Worm (Caenorhabditis elegans) whole organism, L2 larva: ENCODE results near the gene inx-18.

Experiments
- C34F6.9 ChIP-seq: fragments of 150-350 bp; optimal IDR thresholded peaks from 2 replicates; lab custom pipeline; 2014; ENCODE audit warnings: missing biosample characterization, missing genetic modification characterization
- F13H6.1 ChIP-seq: sonication (generic microtip); optimal IDR thresholded peaks from 2 replicates; lab custom pipeline; 2016; ENCODE audit warnings: missing genetic modification characterization, missing compliant biosample characterization
- R02D3.7 ChIP-seq: fragments of 150-350 bp; optimal IDR thresholded peaks from 2 replicates; lab custom pipeline; 2014; ENCODE audit warnings: missing biosample characterization, missing genetic modification characterization
- ZK546.5 ChIP-seq: sonication (generic microtip); optimal IDR thresholded peaks from 2 replicates; lab custom pipeline; 2017; ENCODE audit warnings: missing biosample characterization, missing genetic modification characterization
- alr-1 ChIP-seq: fragments of 150-350 bp; optimal IDR thresholded peaks from 2 replicates; lab custom pipeline; 2014; ENCODE audit warnings: missing biosample characterization, missing genetic modification characterization
- ama-1 ChIP-seq: fragments of 150-350 bp; optimal IDR thresholded peaks from 2 replicates; lab custom pipeline; 2018; ENCODE audit warnings: inconsistent platforms
- blmp-1 ChIP-seq: sonication (generic microtip); optimal IDR thresholded peaks from 2 replicates; lab custom pipeline; 2017; ENCODE audit warnings: missing genetic modification characterization, mild to moderate bottlenecking, missing compliant biosample characterization, antibody characterized with exemption, moderate library complexity; ENCODE audit not compliant: insufficient read depth
- ceh-16 ChIP-seq: fragments of 150-350 bp; optimal IDR thresholded peaks from 2 replicates; lab custom pipeline; 2014; ENCODE audit warnings: missing biosample characterization, missing genetic modification characterization
- ceh-82 ChIP-seq: fragments of 150-350 bp; optimal IDR thresholded peaks from 2 replicates; lab custom pipeline; 2014; ENCODE audit warnings: missing biosample characterization, missing genetic modification characterization
- dmd-4 ChIP-seq: sonication (generic microtip); optimal IDR thresholded peaks from 2 replicates; lab custom pipeline; 2017; ENCODE audit warnings: missing biosample characterization, missing genetic modification characterization
- egl-27 ChIP-seq: sonication (generic microtip); optimal IDR thresholded peaks from 3 replicates; lab custom pipeline; 2017; ENCODE audit warnings: missing biosample characterization, missing genetic modification reagents, missing genetic modification characterization
- elt-1 ChIP-seq: fragments of 150-350 bp; optimal IDR thresholded peaks from 2 replicates; lab custom pipeline; 2014; ENCODE audit warnings: missing biosample characterization, missing genetic modification characterization
- gmeb-1 ChIP-seq: fragments of 150-350 bp; optimal IDR thresholded peaks from 2 replicates; lab custom pipeline; 2014; ENCODE audit warnings: missing biosample characterization, missing genetic modification characterization
- lin-13 ChIP-seq: fragments of 150-350 bp; optimal IDR thresholded peaks from 2 replicates; lab custom pipeline; 2014; ENCODE audit warnings: missing biosample characterization, missing genetic modification reagents, missing genetic modification characterization
- lin-39 ChIP-seq: fragments of 150-350 bp; optimal IDR thresholded peaks from 2 replicates; lab custom pipeline; 2014; ENCODE audit warnings: missing biosample characterization, missing genetic modification reagents, missing genetic modification characterization
- mab-5 ChIP-seq: fragments of 150-350 bp; optimal IDR thresholded peaks from 2 replicates; lab custom pipeline; 2014; ENCODE audit warnings: missing biosample characterization, missing genetic modification characterization
- mbf-1 ChIP-seq: sonication (generic microtip); optimal IDR thresholded peaks from 2 replicates; lab custom pipeline; 2017; ENCODE audit warnings: missing biosample characterization, missing genetic modification characterization
- mdl-1 ChIP-seq, 2 experiments: fragments of 150-350 bp in 1 of 2; sonication (generic microtip) in 1 of 2; optimal IDR thresholded peaks; 2 replicates each; lab custom pipeline; 2017; ENCODE audit warnings: missing biosample characterization in 2 of 2, missing genetic modification characterization in 2 of 2
- nhr-10 ChIP-seq: sonication (generic microtip); optimal IDR thresholded peaks from 2 replicates; lab custom pipeline; 2017; ENCODE audit warnings: missing biosample characterization, missing genetic modification characterization
- nhr-11 ChIP-seq: fragments of 150-350 bp; optimal IDR thresholded peaks from 2 replicates; lab custom pipeline; 2014; ENCODE audit warnings: missing biosample characterization, missing genetic modification characterization
- nhr-12 ChIP-seq: fragments of 150-350 bp; optimal IDR thresholded peaks from 2 replicates; lab custom pipeline; 2014; ENCODE audit warnings: missing biosample characterization, missing genetic modification characterization
- nhr-129 ChIP-seq: fragments of 150-350 bp; optimal IDR thresholded peaks from 2 replicates; lab custom pipeline; 2014; ENCODE audit warnings: missing biosample characterization, missing genetic modification characterization
- nhr-21 ChIP-seq: fragments of 150-350 bp; optimal IDR thresholded peaks from 2 replicates; lab custom pipeline; 2014; ENCODE audit warnings: missing biosample characterization, missing genetic modification characterization
- nhr-23 ChIP-seq: fragments of 150-350 bp; optimal IDR thresholded peaks from 2 replicates; lab custom pipeline; 2014; ENCODE audit warnings: missing biosample characterization, missing genetic modification reagents, missing genetic modification characterization
- nhr-237 ChIP-seq: fragments of 150-350 bp; optimal IDR thresholded peaks from 2 replicates; lab custom pipeline; 2014; ENCODE audit warnings: missing biosample characterization, missing genetic modification characterization
- nhr-25 ChIP-seq: fragments of 150-350 bp; sonication (generic microtip); optimal IDR thresholded peaks from 3 replicates; lab custom pipeline; 2014; ENCODE audit warnings: missing biosample characterization, missing genetic modification characterization
- nhr-6 ChIP-seq: fragments of 150-350 bp; optimal IDR thresholded peaks from 2 replicates; lab custom pipeline; 2014; ENCODE audit warnings: missing biosample characterization, missing genetic modification characterization
- nhr-77 ChIP-seq: fragments of 150-350 bp; optimal IDR thresholded peaks from 2 replicates; lab custom pipeline; 2014; ENCODE audit warnings: missing biosample characterization, missing genetic modification characterization
- sem-4 ChIP-seq: fragments of 150-350 bp; optimal IDR thresholded peaks from 2 replicates; lab custom pipeline; 2014; ENCODE audit warnings: missing biosample characterization, missing genetic modification reagents, missing genetic modification characterization
- skn-1 ChIP-seq: sonication (generic microtip); optimal IDR thresholded peaks from 2 replicates; lab custom pipeline; 2017; ENCODE audit warnings: missing biosample characterization, missing genetic modification characterization
- sma-3 ChIP-seq: sonication (generic microtip); optimal IDR thresholded peaks from 2 replicates; lab custom pipeline; 2016; ENCODE audit warnings: missing genetic modification reagents, missing genetic modification characterization, missing compliant biosample characterization
- snpc-4 ChIP-seq: fragments of 150-350 bp; optimal IDR thresholded peaks from 2 replicates; lab custom pipeline; 2014; ENCODE audit warnings: missing biosample characterization, missing genetic modification characterization
- unc-55 ChIP-seq: fragments of 150-350 bp; sonication (generic microtip); optimal IDR thresholded peaks from 3 replicates; lab custom pipeline; 2014; ENCODE audit warnings: missing biosample characterization, missing genetic modification reagents, missing genetic modification characterization
- unc-62 ChIP-seq: fragments of 150-350 bp; optimal IDR thresholded peaks from 2 replicates; lab custom pipeline; 2014; ENCODE audit warnings: missing biosample characterization, missing genetic modification reagents, missing genetic modification characterization
- zag-1 ChIP-seq: fragments of 150-350 bp; optimal IDR thresholded peaks from 2 replicates; lab custom pipeline; 2014; ENCODE audit warnings: missing biosample characterization, missing genetic modification characterization
- ztf-1 ChIP-seq: fragments of 200-800 bp; sonication (Bioruptor generic); conservative IDR thresholded peaks from 2 replicates; pipeline ENCODE4 v1.3.6; 2022; ENCODE audit warnings: missing genetic modification characterization, missing compliant biosample characterization
- ztf-11 ChIP-seq: sonication (generic microtip); optimal IDR thresholded peaks from 2 replicates; lab custom pipeline; 2017; ENCODE audit warnings: missing biosample characterization, missing genetic modification characterization

inx-18 gene

DNA sequence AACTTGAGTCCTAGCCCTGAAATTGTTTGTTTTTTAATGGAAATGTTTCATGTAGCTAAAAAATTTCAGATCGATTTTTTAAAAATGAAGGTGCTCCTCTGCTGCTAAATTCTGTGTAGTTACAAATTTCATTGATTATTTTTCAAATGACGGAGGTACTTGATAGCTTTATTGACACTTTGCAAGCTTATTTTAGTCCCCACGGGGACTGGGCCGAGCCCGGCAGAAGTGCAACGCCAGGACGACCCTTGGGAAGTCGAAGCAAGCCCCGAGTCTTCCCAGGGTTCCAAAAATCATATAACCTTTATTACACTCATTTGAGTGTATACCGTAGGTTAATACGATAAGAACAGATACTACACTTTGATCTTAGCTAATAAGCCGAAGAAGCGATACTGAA, 17.7 kb downstream of the inx-18 start:
- no peak for TF ChIP-seq dmd-4
- no peak for TF ChIP-seq nhr-10 (tag; lab: Kevin White, UChicago)
- no peak for TF ChIP-seq sem-4 (tag; lab: Kevin White, UChicago)
- no peak for TF ChIP-seq lin-13 (GFP tag; lab: Kevin White, UChicago)
- no peak for TF ChIP-seq F13H6.1
- no peak for TF ChIP-seq nhr-25 (tag; lab: Kevin White, UChicago)
- no peak for TF ChIP-seq nhr-23 (tag; lab: Kevin White, UChicago)
- TF ChIP-seq R02D3.7 (tag; lab: Kevin White, UChicago), result no peak
- no peak for TF ChIP-seq mbf-1 (tag; lab: Kevin White, UChicago)
- no peak for TF ChIP-seq unc-62 (GFP tag; lab: Kevin White, UChicago)
- no peak for TF ChIP-seq mdl-1 (tag; optimal IDR thresholded peaks at IDR 0.05; lab: Kevin White, UChicago)
- no peak for TF ChIP-seq unc-55 (GFP tag; lab: Kevin White, UChicago)
- no peak for TF ChIP-seq egl-27 (tag; lab: Kevin White, UChicago)
- no peak for TF ChIP-seq ama-1
- TF ChIP-seq nhr-77 (tag; lab: Kevin White, UChicago), result no peak
- no peak for TF ChIP-seq sma-3
- no peak for TF ChIP-seq nhr-237
- TF ChIP-seq, all 48 proteins: peak for 0

DNA sequence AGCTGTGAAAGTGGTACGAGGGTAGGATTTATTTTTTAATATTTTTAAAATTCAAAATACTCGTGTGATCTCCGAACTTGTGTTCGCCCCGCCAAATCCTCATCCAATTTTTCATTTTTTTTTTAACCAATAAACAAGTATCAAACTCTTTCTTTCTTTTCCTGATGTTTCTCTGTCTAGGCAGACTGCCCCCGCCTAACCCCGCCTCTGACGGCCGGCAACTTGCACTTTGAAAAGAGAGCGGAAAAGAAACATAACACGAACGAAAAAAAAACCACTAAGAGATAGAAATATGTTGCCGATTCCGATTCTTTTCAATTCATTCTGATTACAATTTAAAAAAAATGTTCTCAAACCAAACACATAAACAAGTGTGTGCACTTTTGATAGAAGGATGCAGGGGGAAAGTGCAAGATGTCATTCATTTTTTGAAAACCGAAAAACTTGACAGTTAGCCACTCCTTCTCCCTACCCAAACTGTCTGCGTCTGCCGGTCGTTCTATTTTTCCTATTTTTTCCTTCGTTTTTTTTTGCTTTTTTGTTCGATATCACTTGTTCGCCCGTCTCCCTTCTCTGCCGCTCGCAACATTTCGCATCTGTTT, 19.9 kb downstream of the inx-18 start:
- TF ChIP-seq blmp-1 (tag; lab: Kevin White, UChicago), result no peak
- TF ChIP-seq ceh-16 (tag; lab: Kevin White, UChicago), result no peak
- no peak for TF ChIP-seq nhr-12 (tag; lab: Kevin White, UChicago)
- no peak for TF ChIP-seq alr-1
- TF ChIP-seq ama-1, result no peak
- TF ChIP-seq C34F6.9 (tag; lab: Kevin White, UChicago), result no peak
- TF ChIP-seq gmeb-1 (tag; lab: Kevin White, UChicago), result no peak
- no peak for TF ChIP-seq unc-55 (GFP tag; lab: Kevin White, UChicago)
- TF ChIP-seq snpc-4 (tag; lab: Kevin White, UChicago), result no peak
- no peak for TF ChIP-seq sem-4 (tag; lab: Kevin White, UChicago)
- no peak for TF ChIP-seq nhr-25 (tag; lab: Kevin White, UChicago)
- TF ChIP-seq elt-1 (tag; lab: Kevin White, UChicago), result no peak

DNA sequence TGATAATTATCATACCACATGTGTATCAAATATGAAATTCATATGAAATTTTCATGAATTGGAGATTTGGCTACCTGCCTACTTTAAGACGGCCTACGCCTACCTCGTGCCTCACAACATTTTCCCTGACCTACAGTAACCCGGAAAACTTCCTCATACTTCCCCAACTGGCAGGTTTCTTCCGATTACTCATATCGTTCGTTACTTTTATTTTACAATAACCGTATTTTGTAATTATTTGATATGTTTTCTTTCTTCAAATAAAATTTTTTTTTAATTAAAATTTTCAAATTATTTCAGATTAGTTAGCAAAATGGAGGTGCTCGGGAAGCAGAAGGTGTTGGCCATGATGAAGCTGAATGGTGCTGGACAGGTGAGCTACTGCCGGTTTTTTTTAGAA, 21.1 kb downstream of the inx-18 start, which contains the start of gene nhr-76:
Gene nhr-76, plus strand, starts transcription at position 301 of the 400 bp plus-strand sequence.
- no peak for TF ChIP-seq nhr-25 (tag; lab: Kevin White, UChicago)
- no peak for TF ChIP-seq alr-1
- TF ChIP-seq blmp-1 (tag; lab: Kevin White, UChicago), result no peak
- TF ChIP-seq egl-27 (tag; lab: Kevin White, UChicago), result no peak
- TF ChIP-seq ztf-1 (GFP tag; lab: Robert Waterston, UW), result no peak
- TF ChIP-seq ceh-16 (tag; lab: Kevin White, UChicago), result no peak
- no peak for TF ChIP-seq lin-39 (tag; lab: Kevin White, UChicago)
- TF ChIP-seq ztf-11, result no peak
- no peak for TF ChIP-seq zag-1 (tag; lab: Kevin White, UChicago)
- no peak for TF ChIP-seq sma-3
- no peak for TF ChIP-seq mdl-1 (tag; optimal IDR thresholded peaks at IDR 0.05; lab: Kevin White, UChicago)
- TF ChIP-seq nhr-6 (tag; lab: Kevin White, UChicago), result no peak
- no peak for TF ChIP-seq ZK546.5
- no peak for TF ChIP-seq C34F6.9 (tag; lab: Kevin White, UChicago)
- no peak for TF ChIP-seq ama-1
- TF ChIP-seq snpc-4 (tag; lab: Kevin White, UChicago), result no peak
- no peak for TF ChIP-seq skn-1 (tag; lab: Kevin White, UChicago)
- no peak for TF ChIP-seq nhr-23 (tag; lab: Kevin White, UChicago)
- TF ChIP-seq F13H6.1, result no peak

DNA sequence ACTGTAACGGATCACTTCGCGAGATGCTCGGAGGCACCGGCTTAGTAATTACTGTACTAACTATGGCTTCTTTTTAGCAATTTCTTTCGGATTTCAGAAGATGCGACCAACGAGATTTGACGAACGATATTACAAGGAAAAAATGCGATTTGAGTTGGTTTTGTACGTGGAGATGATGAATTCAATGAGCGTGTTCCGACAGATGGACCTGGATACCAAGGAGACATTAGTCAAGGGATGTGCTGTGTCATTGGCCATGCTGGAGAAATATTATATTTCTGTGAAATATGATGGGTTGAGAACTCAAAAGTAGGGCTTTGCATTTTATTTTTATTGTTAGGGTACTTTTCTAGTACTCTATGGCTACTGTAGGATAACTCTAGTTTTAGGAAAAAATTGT, 24.4 kb downstream of the inx-18 start:
- no peak for TF ChIP-seq ceh-82 (tag; lab: Kevin White, UChicago)
- no peak for TF ChIP-seq ZK546.5
- no peak for TF ChIP-seq mab-5
- TF ChIP-seq nhr-237, result no peak
- TF ChIP-seq nhr-12 (tag; lab: Kevin White, UChicago), result no peak
- no peak for TF ChIP-seq unc-55 (GFP tag; lab: Kevin White, UChicago)
- TF ChIP-seq lin-39 (tag; lab: Kevin White, UChicago), result no peak
- TF ChIP-seq nhr-21, result no peak
- TF ChIP-seq egl-27 (tag; lab: Kevin White, UChicago), result no peak
- no peak for TF ChIP-seq nhr-23 (tag; lab: Kevin White, UChicago)
- TF ChIP-seq ceh-16 (tag; lab: Kevin White, UChicago), result no peak
- no peak for TF ChIP-seq nhr-129 (tag; lab: Kevin White, UChicago)
- no peak for TF ChIP-seq R02D3.7 (tag; lab: Kevin White, UChicago)
- no peak for TF ChIP-seq nhr-25 (tag; lab: Kevin White, UChicago)
- no peak for TF ChIP-seq snpc-4 (tag; lab: Kevin White, UChicago)
- no peak for TF ChIP-seq nhr-11 (tag; lab: Kevin White, UChicago)
